Worm (Caenorhabditis elegans) whole organism, young adult: ENCODE data around the gene wht-3.

ENCODE experiments used
- B0019.2 ChIP-seq: fragments of 200-800 bp; sonication (Bioruptor generic); conservative IDR thresholded peaks from 2 replicates; pipeline ENCODE4 v1.3.6; 2022; ENCODE audit warnings: missing genetic modification reagents, missing genetic modification characterization, missing compliant biosample characterization
- B0336.3 ChIP-seq: fragments of 200-800 bp; sonication (Bioruptor generic); IDR thresholded peaks from 2 replicates; pipeline ENCODE4 v1.3.6; 2022; ENCODE audit warnings: missing genetic modification characterization, missing compliant biosample characterization
- C17E4.6 ChIP-seq: fragments of 200-800 bp; sonication (Bioruptor generic); IDR thresholded peaks from 2 replicates; pipeline ENCODE4 v1.3.6; 2022; ENCODE audit warnings: missing genetic modification reagents, missing genetic modification characterization, missing compliant biosample characterization
- F23B12.7 ChIP-seq: sonication (generic microtip); optimal IDR thresholded peaks from 2 replicates; lab custom pipeline; 2017; ENCODE audit warnings: missing genetic modification characterization, mild to moderate bottlenecking, missing compliant biosample characterization, antibody characterized with exemption, moderate library complexity; ENCODE audit not compliant: insufficient read depth
- F49E8.2 ChIP-seq: sonication (generic microtip); optimal IDR thresholded peaks from 3 replicates; lab custom pipeline; 2017; ENCODE audit warnings: missing genetic modification characterization, mild to moderate bottlenecking, missing compliant biosample characterization, antibody characterized with exemption, moderate library complexity; ENCODE audit not compliant: insufficient read depth
- F55B11.4 ChIP-seq: sonication (generic microtip); optimal IDR thresholded peaks from 2 replicates; lab custom pipeline; 2016; ENCODE audit warnings: missing compliant biosample characterization, missing genetic modification characterization, borderline replicate concordance; ENCODE audit not compliant: insufficient read depth
- K12H6.12 ChIP-seq: fragments of 200-800 bp; sonication (Bioruptor generic); optimal IDR thresholded peaks from 2 replicates; lab custom pipeline; 2018; ENCODE audit warnings: mild to moderate bottlenecking, missing genetic modification characterization, missing compliant biosample characterization
- T26A5.8 ChIP-seq: sonication (generic microtip); optimal IDR thresholded peaks from 2 replicates; lab custom pipeline; 2016; ENCODE audit warnings: missing genetic modification characterization, missing compliant biosample characterization
- Y53F4B.3 ChIP-seq: fragments of 200-800 bp; sonication (Bioruptor generic); IDR thresholded peaks from 2 replicates; pipeline ENCODE4 v1.3.6; 2022; ENCODE audit warnings: missing genetic modification reagents, missing genetic modification characterization, missing compliant biosample characterization
- Y79H2A.3 ChIP-seq: fragments of 200-800 bp; sonication (Bioruptor generic); conservative IDR thresholded peaks from 2 replicates; pipeline ENCODE4 v1.3.6; 2022; ENCODE audit warnings: missing genetic modification reagents, missing genetic modification characterization, missing compliant biosample characterization
- aptf-3 ChIP-seq: fragments of 200-800 bp; sonication (Bioruptor generic); IDR thresholded peaks from 2 replicates; pipeline ENCODE4 v1.3.6; 2022; ENCODE audit warnings: missing genetic modification characterization, missing compliant biosample characterization
- bed-1 ChIP-seq: fragments of 200-800 bp; sonication (Bioruptor generic); IDR thresholded peaks from 2 replicates; pipeline ENCODE4 v1.3.6; 2022; ENCODE audit warnings: missing genetic modification reagents, missing genetic modification characterization, missing compliant biosample characterization
- cebp-1 ChIP-seq, 2 experiments: fragments of 200-800 bp in 1 of 2; sonication (Bioruptor generic) in 1 of 2; sonication (generic microtip) in 1 of 2; IDR thresholded peaks in 1 of 2; optimal IDR thresholded peaks in 1 of 2; 2 replicates each; pipeline versions ENCODE4 v1.3.6 to Lab custom; 2017 to 2022; ENCODE audit warnings: missing compliant biosample characterization in 2 of 2, missing genetic modification characterization in 2 of 2, mild to moderate bottlenecking in 1 of 2, missing genetic modification reagents in 1 of 2, moderate library complexity in 1 of 2
- cebp-2 ChIP-seq: fragments of 200-800 bp; sonication (Bioruptor generic); IDR thresholded peaks from 2 replicates; pipeline ENCODE4 v1.3.6; 2022; ENCODE audit warnings: missing genetic modification characterization, missing compliant biosample characterization
- ceh-79 ChIP-seq: sonication (generic microtip); optimal IDR thresholded peaks from 2 replicates; lab custom pipeline; 2017; ENCODE audit warnings: mild to moderate bottlenecking, missing genetic modification characterization, missing compliant biosample characterization
- chd-7 ChIP-seq: sonication (generic microtip); optimal IDR thresholded peaks from 2 replicates; lab custom pipeline; 2016; ENCODE audit warnings: mild to moderate bottlenecking, missing genetic modification characterization, moderate library complexity, missing compliant biosample characterization
- die-1 ChIP-seq: sonication (generic microtip); optimal IDR thresholded peaks from 2 replicates; lab custom pipeline; 2016; ENCODE audit warnings: missing genotype, mild to moderate bottlenecking, missing genetic modification characterization, missing compliant biosample characterization
- dox-1 ChIP-seq: fragments of 200-800 bp; sonication (Bioruptor generic); IDR thresholded peaks from 2 replicates; pipeline ENCODE4 v1.3.6; 2022; ENCODE audit warnings: missing genetic modification reagents, missing genetic modification characterization, missing compliant biosample characterization
- dpff-1 ChIP-seq: sonication (generic microtip); optimal IDR thresholded peaks from 2 replicates; lab custom pipeline; 2017; ENCODE audit warnings: mild to moderate bottlenecking, missing genetic modification characterization, missing compliant biosample characterization
- efl-1 ChIP-seq: fragments of 150-350 bp; optimal IDR thresholded peaks from 2 replicates; lab custom pipeline; 2014; ENCODE audit warnings: missing biosample characterization, missing genetic modification reagents, missing genetic modification characterization
- ekl-4 ChIP-seq: fragments of 200-800 bp; sonication (Bioruptor generic); IDR thresholded peaks from 2 replicates; pipeline ENCODE4 v1.3.6; 2022; ENCODE audit warnings: missing genetic modification reagents, missing genetic modification characterization, missing compliant biosample characterization
- fkh-3 ChIP-seq: sonication (generic microtip); optimal IDR thresholded peaks from 2 replicates; lab custom pipeline; 2016; ENCODE audit warnings: mild to moderate bottlenecking, missing genetic modification characterization, missing compliant biosample characterization
- gei-17 ChIP-seq: fragments of 200-800 bp; sonication (Bioruptor generic); optimal IDR thresholded peaks from 2 replicates; lab custom pipeline; 2018; ENCODE audit warnings: mild to moderate bottlenecking, missing genetic modification characterization, missing compliant biosample characterization
- hlh-26 ChIP-seq: fragments of 200-800 bp; sonication (Bioruptor generic); conservative IDR thresholded peaks from 2 replicates; pipeline ENCODE4 v1.3.6; 2022; ENCODE audit warnings: missing genetic modification reagents, missing genetic modification characterization, missing compliant biosample characterization
- hrde-1 ChIP-seq: sonication (generic microtip); optimal IDR thresholded peaks from 2 replicates; lab custom pipeline; 2016; ENCODE audit warnings: missing genetic modification characterization, mild to moderate bottlenecking, missing compliant biosample characterization, moderate library complexity, missing genotype, missing genetic modification reagents, borderline replicate concordance
- hsf-1 ChIP-seq: fragments of 200-800 bp; sonication (Bioruptor generic); IDR thresholded peaks from 2 replicates; pipeline ENCODE4 v1.3.6; 2022; ENCODE audit warnings: missing genetic modification reagents, missing genetic modification characterization, missing compliant biosample characterization
- let-607 ChIP-seq, 2 experiments: fragments of 200-800 bp in 1 of 2; sonication (Bioruptor generic) in 1 of 2; sonication (generic microtip) in 1 of 2; optimal IDR thresholded peaks; 2 replicates each; lab custom pipeline; 2016 to 2018; ENCODE audit warnings: mild to moderate bottlenecking in 2 of 2, missing compliant biosample characterization in 2 of 2, missing genetic modification characterization in 2 of 2, moderate library complexity in 2 of 2, missing genotype in 1 of 2
- lin-40 ChIP-seq: sonication (generic microtip); optimal IDR thresholded peaks from 2 replicates; lab custom pipeline; 2016; ENCODE audit warnings: missing genetic modification characterization, mild to moderate bottlenecking, missing compliant biosample characterization, missing genotype, missing genetic modification reagents
- lin-54 ChIP-seq: fragments of 200-800 bp; sonication (Bioruptor generic); optimal IDR thresholded peaks from 2 replicates; lab custom pipeline; 2018; ENCODE audit warnings: mild to moderate bottlenecking, missing genetic modification characterization, missing compliant biosample characterization
- lir-1 ChIP-seq: fragments of 200-800 bp; sonication (Bioruptor generic); conservative IDR thresholded peaks from 2 replicates; pipeline ENCODE4 v1.3.6; 2022; ENCODE audit warnings: missing genetic modification reagents, missing genetic modification characterization, missing compliant biosample characterization
- lsy-27 ChIP-seq: sonication (generic microtip); optimal IDR thresholded peaks from 2 replicates; lab custom pipeline; 2017; ENCODE audit warnings: missing genetic modification characterization, mild to moderate bottlenecking, missing compliant biosample characterization, antibody characterized with exemption, missing genotype, borderline replicate concordance; ENCODE audit not compliant: insufficient read depth
- mcd-1 ChIP-seq: fragments of 200-800 bp; sonication (Bioruptor generic); IDR thresholded peaks from 2 replicates; pipeline ENCODE4 v1.3.6; 2022; ENCODE audit warnings: missing genetic modification reagents, missing genetic modification characterization, missing compliant biosample characterization
- nfya-1 ChIP-seq: sonication (generic microtip); optimal IDR thresholded peaks from 2 replicates; lab custom pipeline; 2017; ENCODE audit warnings: antibody characterized with exemption, missing compliant biosample characterization, missing genetic modification characterization, borderline replicate concordance; ENCODE audit not compliant: insufficient read depth
- pbrm-1 ChIP-seq: fragments of 200-800 bp; sonication (Bioruptor generic); IDR thresholded peaks from 2 replicates; pipeline ENCODE4 v1.3.6; 2022; ENCODE audit warnings: missing genetic modification reagents, missing genetic modification characterization, missing compliant biosample characterization
- rcor-1 ChIP-seq: fragments of 200-800 bp; sonication (Bioruptor generic); IDR thresholded peaks from 2 replicates; pipeline ENCODE4 v1.3.6; 2022; ENCODE audit warnings: missing genetic modification reagents, missing genetic modification characterization, missing compliant biosample characterization
- rec-8 ChIP-seq, 2 experiments: sonication (generic microtip); optimal IDR thresholded peaks; 2 replicates each; lab custom pipeline; 2016; ENCODE audit warnings: mild to moderate bottlenecking in 2 of 2, missing genetic modification characterization in 2 of 2, missing genetic modification reagents in 2 of 2, missing genotype in 2 of 2, missing biosample characterization in 1 of 2, missing compliant biosample characterization in 1 of 2, moderate library complexity in 1 of 2
- rpc-1 ChIP-seq, 2 experiments: fragments of 150-350 bp in 1 of 2; sonication (generic microtip) in 1 of 2; optimal IDR thresholded peaks; 2 replicates each; lab custom pipeline; 2014 to 2018; ENCODE audit warnings: missing biosample characterization in 1 of 2, missing genetic modification characterization in 1 of 2, missing genetic modification reagents in 1 of 2, missing genotype in 1 of 2
- snpc-3.4 ChIP-seq: sonication (generic microtip); optimal IDR thresholded peaks from 2 replicates; lab custom pipeline; 2017; ENCODE audit warnings: missing genetic modification characterization, mild to moderate bottlenecking, missing compliant biosample characterization, antibody characterized with exemption, moderate library complexity, missing genotype, missing genetic modification reagents
- sptf-2 ChIP-seq: fragments of 200-800 bp; sonication (Bioruptor generic); optimal IDR thresholded peaks from 2 replicates; lab custom pipeline; 2018; ENCODE audit warnings: mild to moderate bottlenecking, missing genetic modification characterization, missing compliant biosample characterization
- unc-130 ChIP-seq: sonication (generic microtip); optimal IDR thresholded peaks from 2 replicates; lab custom pipeline; 2016; ENCODE audit warnings: missing genetic modification reagents, missing genetic modification characterization, missing compliant biosample characterization
- zfh-2 ChIP-seq: fragments of 200-800 bp; sonication (Bioruptor generic); conservative IDR thresholded peaks from 2 replicates; pipeline ENCODE4 v1.3.6; 2022; ENCODE audit warnings: missing genetic modification reagents, missing genetic modification characterization, missing compliant biosample characterization
- ztf-26 ChIP-seq: sonication (generic microtip); optimal IDR thresholded peaks from 2 replicates; lab custom pipeline; 2017; ENCODE audit warnings: missing genetic modification characterization, missing compliant biosample characterization
- ztf-3 ChIP-seq: fragments of 200-800 bp; sonication (Bioruptor generic); optimal IDR thresholded peaks from 2 replicates; lab custom pipeline; 2018; ENCODE audit warnings: mild to moderate bottlenecking, missing genetic modification characterization, missing compliant biosample characterization

wht-3 gene

ce11 chrIII:4176109-4176596 is 24.8 kb upstream of the wht-3 start, which contains the start of the genes hrde-1 and C16C10.13 (continued):
- peak; percentile 65; the same call in 1 of the 2 replicates for TF ChIP-seq ekl-4
- no peak; the same call in 1 of the 2 replicates for TF ChIP-seq lir-1
- TF ChIP-seq rpc-1 (optimal IDR thresholded peaks at IDR 0.05; lab: Kevin White, UChicago), result peak; percentile 21
- TF ChIP-seq rpc-1 (tag; optimal IDR thresholded peaks at IDR 0.05; lab: Kevin White, UChicago), result no peak

- TF ChIP-seq cebp-1 (GFP tag; IDR thresholded peaks at IDR 0.05; lab: Robert Waterston, UW), result no peak
- TF ChIP-seq cebp-1 (tag; optimal IDR thresholded peaks at IDR 0.05; lab: Kevin White, UChicago), result peak; percentile 16
- peak; percentile 22; the same call in 1 of the 2 replicates for TF ChIP-seq B0336.3
- peak; percentile 61 for TF ChIP-seq hsf-1 (GFP tag; lab: Robert Waterston, UW)
- no peak for TF ChIP-seq lsy-27
- TF ChIP-seq dox-1 (GFP tag; lab: Robert Waterston, UW), result 0 out of 2 replicates have a peak, but pooled peaks have one; percentile 62
These were observed 24.1 kb upstream of the wht-3 start for ce11 chrIII:4175489-4175888.

- TF ChIP-seq ceh-79 (tag; lab: Kevin White, UChicago) (peak; percentile 69), ztf-26 (no peak), bed-1 (GFP tag; lab: Robert Waterston, UW) (no peak), dpff-1 (tag; lab: Kevin White, UChicago) (peak; percentile 13), unc-130 (GFP tag; lab: Kevin White, UChicago) (peak; percentile 69), cebp-2 (GFP tag; lab: Robert Waterston, UW) (peak; percentile 61; the same call in 1 of the 2 replicates), sptf-2 (GFP tag; lab: Kevin White, UChicago) (no peak), Y53F4B.3 (GFP tag; lab: Robert Waterston, UW) (no peak), snpc-3.4 (tag; lab: Kevin White, UChicago) (peak; percentile 23), fkh-3 (tag; lab: Kevin White, UChicago) (peak; percentile 54), rec-8 (tag; optimal IDR thresholded peaks at IDR 0.05; lab: Kevin White, UChicago) (no peak), pbrm-1 (GFP tag; lab: Robert Waterston, UW) (0 out of 2 replicates have a peak, but pooled peaks have one; percentile 36), Y79H2A.3 (GFP tag; lab: Robert Waterston, UW) (0 out of 2 replicates have a peak, but pooled peaks have one; percentile 44), K12H6.12 (no peak), chd-7 (peak; percentile 42), hlh-26 (GFP tag; lab: Robert Waterston, UW) (no peak), hrde-1 (tag; lab: Kevin White, UChicago) (peak; percentile 92), F23B12.7 (tag; lab: Kevin White, UChicago) (no peak), mcd-1 (no peak), let-607 (tag; optimal IDR thresholded peaks at IDR 0.05; lab: Kevin White, UChicago) (peak in 1 of 2 experiments; percentile 11), C17E4.6 (no peak), ztf-3 (GFP tag; lab: Kevin White, UChicago) (no peak), F55B11.4 (no peak), lin-54 (GFP tag; lab: Kevin White, UChicago) (peak; percentile 52), rcor-1 (GFP tag; lab: Robert Waterston, UW) (no peak), T26A5.8 (tag; lab: Kevin White, UChicago) (peak; percentile 15), zfh-2 (GFP tag; lab: Robert Waterston, UW) (no peak), nfya-1 (tag; lab: Kevin White, UChicago) (no peak), die-1 (tag; lab: Kevin White, UChicago) (peak; percentile 54), gei-17 (GFP tag; lab: Kevin White, UChicago) (no peak), efl-1 (GFP tag; lab: Kevin White, UChicago) (no peak), aptf-3 (GFP tag; lab: Robert Waterston, UW) (peak; percentile 76; the same call in 1 of the 2 replicates), B0019.2 (GFP tag; lab: Robert Waterston, UW) (no peak), F49E8.2 (tag; lab: Kevin White, UChicago) (peak; percentile 82), lin-40 (no peak)
These were observed 20.8 kb upstream of the wht-3 start for ce11 chrIII:4172210-4172609.
